Worm (Caenorhabditis elegans) whole organism, midembryonic: ENCODE data around the gene C36E6.8.

Experiments used
- T22C8.4 ChIP-seq: fragments of 200-800 bp; sonication (Bioruptor generic); IDR thresholded peaks from 2 replicates; pipeline ENCODE4 v1.3.6; 2022; ENCODE audit warnings: missing genetic modification characterization, missing compliant biosample characterization
- cog-1 ChIP-seq: sonication (generic microtip); optimal IDR thresholded peaks from 2 replicates; lab custom pipeline; 2016; ENCODE audit warnings: missing genetic modification characterization, missing compliant biosample characterization
- flt-1 ChIP-seq: fragments of 200-800 bp; sonication (Bioruptor generic); IDR thresholded peaks from 2 replicates; pipeline ENCODE4 v1.3.6; 2022; ENCODE audit warnings: missing genetic modification characterization, missing compliant biosample characterization
- klf-2 ChIP-seq: fragments of 200-800 bp; sonication (Bioruptor generic); conservative IDR thresholded peaks from 2 replicates; pipeline ENCODE4 v1.3.6; 2022; ENCODE audit warnings: missing genetic modification reagents, missing genetic modification characterization, missing compliant biosample characterization
- med-1 ChIP-seq: sonication (generic microtip); optimal IDR thresholded peaks from 2 replicates; lab custom pipeline; 2017; ENCODE audit warnings: missing genetic modification characterization, mild to moderate bottlenecking, missing compliant biosample characterization, antibody characterized with exemption, missing genetic modification reagents; ENCODE audit not compliant: insufficient read depth
- ref-1 ChIP-seq: fragments of 200-800 bp; sonication (Bioruptor generic); conservative IDR thresholded peaks from 2 replicates; pipeline ENCODE4 v1.3.6; 2022; ENCODE audit warnings: missing genetic modification reagents, missing genetic modification characterization, missing compliant biosample characterization
- tab-1 ChIP-seq: fragments of 200-800 bp; sonication (Bioruptor generic); IDR thresholded peaks from 2 replicates; pipeline ENCODE4 v1.3.6; 2022; ENCODE audit warnings: missing genetic modification characterization, missing compliant biosample characterization
- ztf-23 ChIP-seq: fragments of 200-800 bp; sonication (Bioruptor generic); IDR thresholded peaks from 2 replicates; pipeline ENCODE4 v1.3.6; 2022; ENCODE audit warnings: missing genetic modification reagents, missing genetic modification characterization, missing compliant biosample characterization
- ztf-29 ChIP-seq: fragments of 200-800 bp; sonication (Bioruptor generic); IDR thresholded peaks from 2 replicates; pipeline ENCODE4 v1.3.6; 2022; ENCODE audit warnings: missing genetic modification reagents, missing genetic modification characterization, missing compliant biosample characterization

C36E6.8 gene

ce11 chrX:17403058-17403457 is 35.4 kb upstream of the C36E6.8 start:
- TF ChIP-seq ztf-29 (GFP tag; lab: Robert Waterston, UW): no peak
- TF ChIP-seq ztf-23 (GFP tag; lab: Robert Waterston, UW): no peak
- no peak for TF ChIP-seq klf-2
- TF ChIP-seq cog-1 (tag; lab: Kevin White, UChicago): no peak
- no peak for TF ChIP-seq med-1
- TF ChIP-seq tab-1 (GFP tag; lab: Robert Waterston, UW): no peak
- no peak for TF ChIP-seq T22C8.4 (GFP tag; lab: Robert Waterston, UW)
- no peak for TF ChIP-seq ref-1
- TF ChIP-seq flt-1 (GFP tag; lab: Robert Waterston, UW): no peak

- TF ChIP-seq T22C8.4 (GFP tag; lab: Robert Waterston, UW) (no peak), med-1 (no peak), tab-1 (GFP tag; lab: Robert Waterston, UW) (no peak), flt-1 (GFP tag; lab: Robert Waterston, UW) (no peak), klf-2 (no peak), cog-1 (tag; lab: Kevin White, UChicago) (no peak), ref-1 (no peak)
Observed at ce11 chrX:17408855-17409254, 29.6 kb upstream of the C36E6.8 start.

- no peak for TF ChIP-seq med-1
- TF ChIP-seq ref-1: no peak
- no peak for TF ChIP-seq ztf-29 (GFP tag; lab: Robert Waterston, UW)
- TF ChIP-seq cog-1 (tag; lab: Kevin White, UChicago): no peak
- TF ChIP-seq T22C8.4 (GFP tag; lab: Robert Waterston, UW): no peak
- TF ChIP-seq tab-1 (GFP tag; lab: Robert Waterston, UW): no peak
Observed at ce11 chrX:17412642-17413041, 25.8 kb upstream of the C36E6.8 start.

- TF ChIP-seq tab-1 (GFP tag; lab: Robert Waterston, UW) (no peak), klf-2 (no peak), ztf-29 (GFP tag; lab: Robert Waterston, UW) (no peak), ztf-23 (GFP tag; lab: Robert Waterston, UW) (no peak), cog-1 (tag; lab: Kevin White, UChicago) (no peak), flt-1 (GFP tag; lab: Robert Waterston, UW) (no peak)
Observed at ce11 chrX:17413868-17414267, 24.6 kb upstream of the C36E6.8 start, which contains the start of gene crb-1. Gene crb-1 (minus strand): TSS chrX:17414014.

- TF ChIP-seq ztf-29 (GFP tag; lab: Robert Waterston, UW): no peak
- no peak for TF ChIP-seq ztf-23 (GFP tag; lab: Robert Waterston, UW)
Observed at ce11 chrX:17417505-17418004, 20.9 kb upstream of the C36E6.8 start.

ce11 chrX:17419813-17420584 is 18.5 kb upstream of the C36E6.8 start:
- no peak for TF ChIP-seq med-1
- TF ChIP-seq ref-1: no peak
- TF ChIP-seq T22C8.4 (GFP tag; lab: Robert Waterston, UW): no peak
- TF ChIP-seq ztf-23 (GFP tag; lab: Robert Waterston, UW): no peak
- no peak for TF ChIP-seq cog-1 (tag; lab: Kevin White, UChicago)
- TF ChIP-seq flt-1 (GFP tag; lab: Robert Waterston, UW): no peak

- TF ChIP-seq ref-1 (no peak), tab-1 (GFP tag; lab: Robert Waterston, UW) (no peak), klf-2 (no peak), ztf-23 (GFP tag; lab: Robert Waterston, UW) (no peak), med-1 (no peak), ztf-29 (GFP tag; lab: Robert Waterston, UW) (no peak), cog-1 (tag; lab: Kevin White, UChicago) (no peak), flt-1 (GFP tag; lab: Robert Waterston, UW) (no peak), T22C8.4 (GFP tag; lab: Robert Waterston, UW) (no peak)
Observed at ce11 chrX:17420585-17421459, 17.7 kb upstream of the C36E6.8 start.

- TF ChIP-seq klf-2 (no peak), tab-1 (GFP tag; lab: Robert Waterston, UW) (0 out of 2 replicates have a peak, but pooled peaks have one; percentile 26)
Observed at ce11 chrX:17421532-17422078, 16.9 kb upstream of the C36E6.8 start, which contains the start of gene osm-11. Gene osm-11 (minus strand): TSS chrX:17421582.

- no peak for TF ChIP-seq cog-1 (tag; lab: Kevin White, UChicago)
- TF ChIP-seq ztf-23 (GFP tag; lab: Robert Waterston, UW): no peak
Observed at ce11 chrX:17422593-17422992, 15.9 kb upstream of the C36E6.8 start.
